Worm (Caenorhabditis elegans) whole organism, mixed stage, embryonic: ENCODE results near the gene twk-31.

Experiments used
- blmp-1 ChIP-seq: fragments of 150-350 bp; optimal IDR thresholded peaks from 2 replicates; lab custom pipeline; 2014; ENCODE audit warnings: missing biosample characterization, missing genetic modification characterization
- cnd-1 ChIP-seq: fragments of 200-800 bp; sonication (Bioruptor generic); optimal IDR thresholded peaks from 2 replicates; lab custom pipeline; 2018; ENCODE audit warnings: mild to moderate bottlenecking, missing genetic modification characterization, missing compliant biosample characterization
- nhr-28 ChIP-seq: fragments of 150-350 bp; optimal IDR thresholded peaks from 2 replicates; lab custom pipeline; 2014; ENCODE audit warnings: missing biosample characterization, missing genetic modification characterization
- nhr-76 ChIP-seq: sonication (generic microtip); optimal IDR thresholded peaks from 2 replicates; lab custom pipeline; 2017; ENCODE audit warnings: missing biosample characterization, missing genetic modification characterization
- snpc-4 ChIP-seq: fragments of 150-350 bp; optimal IDR thresholded peaks from 2 replicates; lab custom pipeline; 2014; ENCODE audit warnings: missing biosample characterization, missing genetic modification characterization

ce11 chrIII:11427548-11428152, 17.2 kb downstream of the twk-31 start:
- no peak for TF ChIP-seq cnd-1 (tag; lab: Kevin White, UChicago)
- TF ChIP-seq snpc-4 (tag; lab: Kevin White, UChicago): no peak
- TF ChIP-seq nhr-76 (tag; lab: Kevin White, UChicago): no peak
- no peak for TF ChIP-seq nhr-28 (tag; lab: Kevin White, UChicago)
- no peak for TF ChIP-seq blmp-1 (tag; lab: Kevin White, UChicago)
